Fruit fly (Drosophila melanogaster) Kc167 (cell line): ENCODE measurements around the gene CG44098.

Experiments used
- h ChIP-seq: fragments of >200 bp; optimal IDR thresholded peaks from 3 replicates; lab custom pipeline; 2018; ENCODE audit warnings: missing external identifiers
- psq ChIP-seq: fragments of >200 bp; optimal IDR thresholded peaks from 2 replicates; lab custom pipeline; 2017; ENCODE audit warnings: missing external identifiers

- TF ChIP-seq psq (lab: Kevin White, UChicago) = peak; percentile 11
- no peak for TF ChIP-seq h
Observed at dm6 chr3R:4804126-4804649, 31.2 kb upstream of the CG44098 start.
